Fruit fly (Drosophila melanogaster) S2 (cell line): ENCODE data around the gene Ube4A.

Experiments
- CG8478 ChIP-seq: fragments of >200 bp; optimal IDR thresholded peaks from 2 replicates; lab custom pipeline; 2018
- CTCF ChIP-seq, 2 experiments: fragments of >200 bp; optimal IDR thresholded peaks; 2 replicates each; lab custom pipeline; 2018

dm6 chr2L:6698387-6698786 lies 40.1 kb downstream of the Ube4A start:
- no peak for TF ChIP-seq CG8478 (lab: Kevin White, UChicago)
- no peak for TF ChIP-seq CTCF (optimal IDR thresholded peaks at IDR 0.05; lab: Kevin White, UChicago)
